Worm (Caenorhabditis elegans): ENCODE results near the gene clec-228.

- TF ChIP-seq cebp-2 (GFP tag; IDR thresholded peaks at IDR 0.05) (no peak), chd-7 (tag; optimal IDR thresholded peaks at IDR 0.05) (no peak), lin-35 (GFP tag; optimal IDR thresholded peaks at IDR 0.05) (no peak), F49E8.2 (tag; optimal IDR thresholded peaks at IDR 0.05; ENCODE audit: insufficient read depth) (no peak), mcd-1 (GFP tag; IDR thresholded peaks at IDR 0.05) (no peak), nfya-2 (GFP tag; IDR thresholded peaks at IDR 0.05) (no peak), K12H6.12 (tag; optimal IDR thresholded peaks at IDR 0.05) (no peak), pha-4 (tag; optimal IDR thresholded peaks at IDR 0.05) (no peak), ama-1 (optimal IDR thresholded peaks at IDR 0.05) (no peak), ama-1 (GFP tag; optimal IDR thresholded peaks at IDR 0.05) (no peak), nfya-1 (tag; optimal IDR thresholded peaks at IDR 0.05; ENCODE audit: borderline replicate concordance, insufficient read depth) (no peak), ceh-79 (tag; optimal IDR thresholded peaks at IDR 0.05) (no peak), him-1 (tag; optimal IDR thresholded peaks at IDR 0.05) (no peak), rcor-1 (GFP tag; IDR thresholded peaks at IDR 0.05) (no peak)
These were observed 11.4 kb downstream of the clec-228 start, which contains the start of gene ZK1037.6 for ce11 chrV:15327745-15328447.
